Fruit fly (Drosophila melanogaster) Kc167 (cell line): ENCODE measurements around the gene Hrb27C.

Experiments
- Myc ChIP-seq: fragments of >200 bp; optimal IDR thresholded peaks from 2 replicates; lab custom pipeline; 2017; ENCODE audit warnings: missing external identifiers
- Sin3A ChIP-seq: fragments of >200 bp; optimal IDR thresholded peaks from 2 replicates; lab custom pipeline; 2018; ENCODE audit warnings: missing external identifiers
- h ChIP-seq: fragments of >200 bp; optimal IDR thresholded peaks from 3 replicates; lab custom pipeline; 2018; ENCODE audit warnings: missing external identifiers
- insv ChIP-seq: fragments of >200 bp; optimal IDR thresholded peaks from 3 replicates; lab custom pipeline; 2018; ENCODE audit warnings: missing external identifiers
- psq ChIP-seq: fragments of >200 bp; optimal IDR thresholded peaks from 2 replicates; lab custom pipeline; 2017; ENCODE audit warnings: missing external identifiers
- ttk ChIP-seq: sonication (Bioruptor generic); optimal IDR thresholded peaks from 2 replicates; lab custom pipeline; 2017; ENCODE audit warnings: missing external identifiers

Gene Hrb27C

dm6 chr2L:6922091-6922753 lies 1.7 kb downstream of the Hrb27C start:
- TF ChIP-seq Myc (lab: Kevin White, UChicago) = no peak
- no peak for TF ChIP-seq psq
- TF ChIP-seq ttk (lab: Kevin White, UChicago) = no peak
- no peak for TF ChIP-seq insv (lab: Kevin White, UChicago)
- no peak for TF ChIP-seq h (lab: Kevin White, UChicago)
- TF ChIP-seq Sin3A = no peak

- TF ChIP-seq insv (lab: Kevin White, UChicago) (no peak), psq (no peak), h (lab: Kevin White, UChicago) (no peak), ttk (lab: Kevin White, UChicago) (no peak), Myc (lab: Kevin White, UChicago) (no peak), Sin3A (no peak)
Observed at dm6 chr2L:6925114-6925513, 4.6 kb downstream of the Hrb27C start.

DNA sequence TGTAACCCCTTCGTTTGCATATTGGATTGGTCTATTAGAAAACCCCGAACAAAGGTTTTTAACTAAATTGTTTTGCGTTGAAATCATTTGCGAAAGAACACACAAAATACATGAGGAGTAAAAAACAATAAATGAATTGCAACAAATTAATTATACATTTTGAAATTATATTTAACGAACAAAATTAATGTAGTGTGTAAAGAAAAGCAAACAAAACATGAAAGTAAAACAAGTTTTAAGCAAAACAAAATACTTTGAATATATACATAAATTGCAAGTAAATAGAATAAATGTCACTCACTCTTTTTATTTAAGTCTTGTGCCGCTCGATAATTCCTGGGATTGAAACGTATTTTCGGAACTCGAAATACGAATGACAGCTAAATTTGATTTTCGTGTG lies 11.3 kb downstream of the Hrb27C start, which contains the start of gene CG43232:
CG43232 (plus strand) TSS at position 301 of the 400 bp plus-strand sequence.
- TF ChIP-seq ttk (lab: Kevin White, UChicago) (no peak), psq (no peak), h (lab: Kevin White, UChicago) (no peak), insv (lab: Kevin White, UChicago) (no peak), Myc (lab: Kevin White, UChicago) (no peak), Sin3A (no peak)

DNA sequence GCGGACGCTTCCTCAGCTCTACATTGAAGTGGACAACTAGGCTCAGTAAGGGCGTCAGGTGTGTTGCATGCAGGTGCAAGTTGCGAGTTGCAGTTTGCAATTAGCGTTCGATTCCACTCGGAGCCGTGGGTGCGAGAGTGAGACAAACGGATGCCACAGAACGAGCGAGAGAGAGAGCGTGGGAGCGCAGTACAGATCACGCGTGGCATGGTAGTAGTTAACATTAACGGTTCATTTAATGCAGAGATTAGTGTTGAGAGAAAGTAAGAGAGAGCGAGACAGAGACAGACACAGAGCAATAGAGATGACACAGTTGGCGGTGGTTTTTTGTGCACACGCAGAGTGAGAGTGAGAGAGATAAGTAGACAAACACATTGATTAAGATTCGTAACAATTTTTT lies 19.2 kb downstream of the Hrb27C start:
- TF ChIP-seq h (lab: Kevin White, UChicago) = no peak
- TF ChIP-seq ttk (lab: Kevin White, UChicago) = no peak
- TF ChIP-seq Myc (lab: Kevin White, UChicago) = no peak
- no peak for TF ChIP-seq psq
- TF ChIP-seq insv (lab: Kevin White, UChicago) = no peak
- no peak for TF ChIP-seq Sin3A

DNA sequence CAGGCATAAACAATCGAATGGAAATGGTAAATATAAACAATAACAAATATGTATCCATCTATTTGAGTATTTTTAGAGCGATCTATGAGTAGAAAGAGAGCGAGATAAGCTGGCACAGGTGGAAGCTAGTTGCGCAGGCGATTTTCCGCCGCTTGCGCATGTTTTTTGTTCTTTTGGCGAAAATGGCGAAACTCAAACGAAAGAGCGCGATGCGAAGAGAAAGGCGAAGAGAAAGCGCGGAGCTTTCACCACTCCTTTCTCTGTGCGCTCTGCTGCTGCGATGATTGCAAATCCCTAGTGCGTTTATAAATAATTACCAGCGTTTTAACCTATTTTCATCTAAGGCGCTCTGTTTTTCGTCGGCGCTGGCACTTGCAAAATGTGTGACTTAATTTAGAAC lies 21.2 kb downstream of the Hrb27C start:
- TF ChIP-seq insv (lab: Kevin White, UChicago) = no peak

DNA sequence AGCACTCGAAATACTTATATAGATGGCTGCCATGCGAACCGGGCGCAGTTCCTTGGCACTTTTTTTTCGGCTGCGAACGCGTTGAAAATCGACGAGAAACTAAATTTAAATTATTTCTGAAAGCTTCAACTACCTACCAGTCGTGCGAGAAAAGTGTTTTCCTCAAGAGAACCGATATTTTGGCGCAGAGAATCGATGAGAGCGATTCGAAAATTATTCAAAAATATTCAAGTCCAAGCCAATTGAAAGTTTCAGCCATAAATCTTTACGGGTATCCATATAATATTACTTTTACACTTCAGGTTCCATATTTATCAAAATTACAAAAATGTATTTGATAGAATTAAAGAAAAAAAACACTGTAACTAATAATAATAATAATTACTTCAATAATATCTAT lies 22.2 kb downstream of the Hrb27C start, which contains the start of gene CG18304:
CG18304 (minus strand) TSS at position 101 of the 400 bp plus-strand sequence.
- TF ChIP-seq Myc (lab: Kevin White, UChicago) (no peak), psq (no peak), h (lab: Kevin White, UChicago) (no peak)

- TF ChIP-seq insv (lab: Kevin White, UChicago) = no peak
- no peak for TF ChIP-seq ttk (lab: Kevin White, UChicago)
- no peak for TF ChIP-seq Myc (lab: Kevin White, UChicago)
Observed at dm6 chr2L:6945088-6945487, 24.6 kb downstream of the Hrb27C start, which contains the start of gene Fgop2. Gene Fgop2 (minus strand): TSS chr2L:6945289.

DNA sequence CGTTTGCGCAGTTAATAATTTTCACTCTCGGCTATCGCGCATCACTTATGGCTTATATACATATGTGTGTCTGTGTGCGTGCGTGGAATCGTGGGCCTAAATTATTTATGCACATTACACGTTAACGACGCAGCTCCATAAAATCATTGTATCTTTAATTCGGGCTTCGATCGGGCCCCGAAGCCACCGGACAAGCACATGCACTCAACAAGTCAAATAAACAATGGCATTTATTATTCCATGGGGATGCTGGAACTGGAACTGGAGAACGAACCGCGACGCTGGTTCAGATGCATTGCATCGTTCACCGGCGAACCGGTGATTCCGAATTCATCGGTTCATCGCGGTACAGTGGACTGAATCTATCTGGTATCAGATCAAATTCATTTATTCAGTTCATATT lies 28.0 kb downstream of the Hrb27C start, which contains the start of gene ihog:
ihog (minus strand) TSS at position 269 of the 403 bp plus-strand sequence.
- TF ChIP-seq Myc (lab: Kevin White, UChicago) = no peak
- TF ChIP-seq h (lab: Kevin White, UChicago) = no peak
- no peak for TF ChIP-seq ttk (lab: Kevin White, UChicago)
- no peak for TF ChIP-seq Sin3A
- TF ChIP-seq insv (lab: Kevin White, UChicago) = no peak
- no peak for TF ChIP-seq psq

- TF ChIP-seq ttk (lab: Kevin White, UChicago) (no peak), Myc (lab: Kevin White, UChicago) (no peak), insv (lab: Kevin White, UChicago) (no peak)
Observed at dm6 chr2L:6950096-6950495, 29.6 kb downstream of the Hrb27C start, which contains the start of the genes Gas41 and SA1. Gene Gas41 (minus strand): TSS chr2L:6950207. Gene SA1 (plus strand): TSS chr2L:6950421.

- no peak for TF ChIP-seq Myc (lab: Kevin White, UChicago)
- no peak for TF ChIP-seq h (lab: Kevin White, UChicago)
- no peak for TF ChIP-seq ttk (lab: Kevin White, UChicago)
Observed at dm6 chr2L:6956725-6957124, 36.2 kb downstream of the Hrb27C start, which contains the start of the genes CG13775 and CG3430. Gene CG13775 (minus strand): TSS chr2L:6956950. Gene CG3430 (plus strand): TSS chr2L:6957008.

dm6 chr2L:6960165-6960564 lies 39.7 kb downstream of the Hrb27C start, which contains the start of the genes Atac1 and Hmgcl:
Gene Atac1 (minus strand): TSS chr2L:6960328.
Gene Hmgcl (plus strand): TSS chr2L:6960377.
- TF ChIP-seq Sin3A = no peak
- no peak for TF ChIP-seq ttk (lab: Kevin White, UChicago)
- no peak for TF ChIP-seq insv (lab: Kevin White, UChicago)
- TF ChIP-seq h (lab: Kevin White, UChicago) = no peak
- no peak for TF ChIP-seq Myc (lab: Kevin White, UChicago)
- TF ChIP-seq psq = no peak

DNA sequence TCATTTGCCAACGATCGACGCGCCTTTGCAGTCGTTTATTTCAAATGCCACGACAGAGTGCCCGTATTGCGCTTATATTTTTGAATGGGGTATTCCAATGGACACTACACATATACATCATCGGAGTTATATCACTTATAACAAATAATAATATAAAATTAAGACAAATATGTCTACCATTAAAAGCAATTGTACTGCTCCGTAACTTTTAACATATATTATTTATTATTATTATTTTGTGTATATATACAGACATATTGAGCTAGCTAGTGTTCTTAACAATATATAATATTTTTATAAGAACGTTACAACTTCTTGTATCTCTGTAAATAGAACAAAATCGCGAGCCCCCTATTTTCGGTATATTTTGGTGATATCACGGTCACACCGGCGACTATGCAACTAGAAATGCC lies 43.5 kb downstream of the Hrb27C start, which contains the start of the genes sip2 and Coprox:
sip2 (minus strand) TSS at position 53 of the 413 bp plus-strand sequence.
Coprox (plus strand) TSS at position 400 of the 413 bp plus-strand sequence.
- no peak for TF ChIP-seq Myc (lab: Kevin White, UChicago)
- TF ChIP-seq insv (lab: Kevin White, UChicago) = no peak
- no peak for TF ChIP-seq Sin3A
- TF ChIP-seq psq = no peak
- no peak for TF ChIP-seq ttk (lab: Kevin White, UChicago)
- no peak for TF ChIP-seq h (lab: Kevin White, UChicago)

DNA sequence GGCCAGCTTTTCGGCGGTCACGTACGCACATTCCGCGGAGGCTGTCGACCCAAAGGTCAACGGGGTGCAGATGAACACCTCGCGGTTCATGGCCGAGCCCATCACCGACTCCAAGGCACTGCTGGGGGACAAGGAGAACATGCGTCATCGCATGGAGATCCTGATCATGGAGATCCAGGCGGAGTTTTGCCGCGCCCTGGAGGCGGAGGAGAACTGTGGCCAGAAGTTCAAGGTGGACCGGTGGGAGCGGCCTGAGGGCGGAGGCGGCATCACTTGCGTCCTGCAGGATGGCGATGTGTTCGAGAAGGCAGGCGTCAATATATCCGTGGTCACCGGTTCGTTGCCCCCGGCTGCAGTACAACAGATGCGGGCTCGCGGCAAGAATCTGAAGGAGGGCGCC lies 44.1 kb downstream of the Hrb27C start:
- TF ChIP-seq h (lab: Kevin White, UChicago) (no peak), ttk (lab: Kevin White, UChicago) (peak; percentile 17)
